Fruit fly (Drosophila melanogaster) whole organism, embryonic: ENCODE data around the gene CG31174.

Experiments
- Atf6 ChIP-seq: fragments of 200-800 bp; sonication (Bioruptor generic); IDR thresholded peaks from 2 replicates; pipeline ENCODE4 v1.3.6; 2022; ENCODE audit warnings: missing biosample characterization, missing genetic modification characterization
- B-H2 ChIP-seq: fragments of 200-800 bp; sonication (Bioruptor generic); optimal IDR thresholded peaks from 2 replicates; lab custom pipeline; 2018; ENCODE audit warnings: missing biosample characterization, mild to moderate bottlenecking, missing genetic modification characterization
- CG10654 ChIP-seq: fragments of 200-800 bp; sonication (Bioruptor generic); optimal IDR thresholded peaks from 2 replicates; lab custom pipeline; 2016; ENCODE audit warnings: missing biosample characterization, missing genetic modification characterization
- CG11456 ChIP-seq: fragments of 200-800 bp; sonication (Bioruptor generic); IDR thresholded peaks from 3 replicates; pipeline ENCODE4 v1.3.6; 2022; ENCODE audit warnings: missing biosample characterization, missing genetic modification characterization
- CG11504 ChIP-seq: fragments of 200-800 bp; sonication (Bioruptor generic); optimal IDR thresholded peaks from 3 replicates; lab custom pipeline; 2019; ENCODE audit warnings: missing biosample characterization, mild to moderate bottlenecking, missing genetic modification characterization, moderate library complexity
- CG12071 ChIP-seq: fragments of 200-800 bp; sonication (Bioruptor generic); optimal IDR thresholded peaks from 3 replicates; lab custom pipeline; 2018; ENCODE audit warnings: missing biosample characterization, mild to moderate bottlenecking, missing genetic modification characterization
- CG12769 ChIP-seq: fragments of 200-800 bp; sonication (Bioruptor generic); optimal IDR thresholded peaks from 2 replicates; lab custom pipeline; 2019; ENCODE audit warnings: missing biosample characterization, mild to moderate bottlenecking, missing genetic modification characterization, moderate library complexity
- CG13894 ChIP-seq: fragments of 200-800 bp; sonication (Bioruptor generic); optimal IDR thresholded peaks from 3 replicates; lab custom pipeline; 2018; ENCODE audit warnings: missing biosample characterization, mild to moderate bottlenecking, missing genetic modification characterization, moderate library complexity
- CG1647 ChIP-seq: fragments of 200-800 bp; sonication (Bioruptor generic); optimal IDR thresholded peaks from 3 replicates; lab custom pipeline; 2016; ENCODE audit warnings: missing biosample characterization, missing genetic modification characterization
- CG16813 ChIP-seq: fragments of 200-800 bp; sonication (Bioruptor generic); IDR thresholded peaks from 3 replicates; pipeline ENCODE4 v1.3.6; 2022; ENCODE audit warnings: missing biosample characterization, missing genetic modification characterization; ENCODE audit not compliant: partially characterized antibody
- CG17361 ChIP-seq: fragments of 200-800 bp; sonication (Bioruptor generic); IDR thresholded peaks from 3 replicates; pipeline ENCODE4 v1.3.6; 2022; ENCODE audit warnings: missing biosample characterization, missing genetic modification characterization
- CG18764 ChIP-seq: fragments of 200-800 bp; sonication (Bioruptor generic); optimal IDR thresholded peaks from 3 replicates; lab custom pipeline; 2016; ENCODE audit warnings: missing biosample characterization, missing genetic modification characterization
- CG2678 ChIP-seq: fragments of 200-800 bp; sonication (Bioruptor generic); optimal IDR thresholded peaks from 3 replicates; lab custom pipeline; 2019; ENCODE audit warnings: missing biosample characterization, mild to moderate bottlenecking, missing genetic modification characterization, moderate library complexity
- CG30431 ChIP-seq: fragments of 200-800 bp; sonication (Bioruptor generic); optimal IDR thresholded peaks from 2 replicates; lab custom pipeline; 2017; ENCODE audit warnings: missing biosample characterization, missing genetic modification characterization
- CG3163 ChIP-seq: fragments of 200-800 bp; sonication (Bioruptor generic); optimal IDR thresholded peaks from 3 replicates; lab custom pipeline; 2016; ENCODE audit warnings: missing biosample characterization, missing genetic modification characterization
- CG33557 ChIP-seq: fragments of 200-800 bp; sonication (Bioruptor generic); optimal IDR thresholded peaks from 2 replicates; lab custom pipeline; 2019; ENCODE audit warnings: missing biosample characterization, mild to moderate bottlenecking, missing genetic modification characterization, moderate library complexity
- CG6683 ChIP-seq: fragments of 200-800 bp; sonication (Bioruptor generic); optimal IDR thresholded peaks from 2 replicates; lab custom pipeline; 2017; ENCODE audit warnings: missing biosample characterization, mild to moderate bottlenecking, missing genetic modification characterization, missing genetic modification reagents
- CG6689 ChIP-seq: fragments of 200-800 bp; sonication (Bioruptor generic); IDR thresholded peaks from 2 replicates; pipeline ENCODE4 v1.3.6; 2022; ENCODE audit warnings: missing biosample characterization, missing genetic modification characterization
- CG6765 ChIP-seq: fragments of 200-800 bp; sonication (Bioruptor generic); optimal IDR thresholded peaks from 3 replicates; lab custom pipeline; 2017; ENCODE audit warnings: missing biosample characterization, mild to moderate bottlenecking, missing genetic modification characterization
- CG7556 ChIP-seq: fragments of 200-800 bp; sonication (Bioruptor generic); optimal IDR thresholded peaks from 2 replicates; lab custom pipeline; 2017; ENCODE audit warnings: missing biosample characterization, mild to moderate bottlenecking, missing genetic modification characterization
- CG7786 ChIP-seq: fragments of 200-800 bp; sonication (Bioruptor generic); optimal IDR thresholded peaks from 2 replicates; lab custom pipeline; 2016; ENCODE audit warnings: missing biosample characterization, missing genetic modification characterization
- CG7928 ChIP-seq: fragments of 200-800 bp; sonication (Bioruptor generic); optimal IDR thresholded peaks from 2 replicates; lab custom pipeline; 2017; ENCODE audit warnings: missing biosample characterization, mild to moderate bottlenecking, missing genetic modification characterization
- CG8388 ChIP-seq: fragments of 200-800 bp; sonication (Bioruptor generic); optimal IDR thresholded peaks from 2 replicates; lab custom pipeline; 2019; ENCODE audit warnings: missing biosample characterization, mild to moderate bottlenecking, missing genetic modification characterization, moderate library complexity
- Deaf1 ChIP-seq: fragments of 200-800 bp; optimal IDR thresholded peaks from 3 replicates; lab custom pipeline; 2019; ENCODE audit warnings: missing biosample characterization, mild to moderate bottlenecking, missing genetic modification characterization, moderate library complexity
- Dll ChIP-seq: fragments of 200-800 bp; sonication (Bioruptor generic); IDR thresholded peaks from 4 replicates; pipeline ENCODE4 v1.3.6; 2022; ENCODE audit warnings: missing biosample characterization, missing genetic modification characterization; ENCODE audit not compliant: partially characterized antibody
- E2f2 ChIP-seq: fragments of 200-800 bp; sonication (Bioruptor generic); IDR thresholded peaks from 2 replicates; pipeline ENCODE4 v1.3.6; 2022; ENCODE audit warnings: missing biosample characterization, missing genetic modification characterization
- Ets65A ChIP-seq: fragments of 200-800 bp; sonication (Bioruptor generic); peaks from one replicate; lab custom pipeline; 2016; ENCODE audit warnings: missing biosample characterization, missing genetic modification characterization
- H2.0 ChIP-seq: fragments of 200-800 bp; sonication (Bioruptor generic); IDR thresholded peaks from 2 replicates; pipeline ENCODE4 v1.3.6; 2022; ENCODE audit warnings: missing biosample characterization, missing genetic modification characterization
- Hand ChIP-seq: fragments of 200-800 bp; sonication (Bioruptor generic); optimal IDR thresholded peaks from 2 replicates; lab custom pipeline; 2017; ENCODE audit warnings: mild to moderate bottlenecking, missing biosample characterization, missing genetic modification reagents, missing genetic modification characterization
- Lhr ChIP-seq: fragments of 200-800 bp; sonication (Bioruptor generic); optimal IDR thresholded peaks from 3 replicates; lab custom pipeline; 2017; ENCODE audit warnings: mild to moderate bottlenecking, missing biosample characterization, missing genetic modification reagents, missing genetic modification characterization
- Myb ChIP-seq: fragments of 200-800 bp; sonication (Bioruptor generic); optimal IDR thresholded peaks from 2 replicates; lab custom pipeline; 2016; ENCODE audit warnings: missing biosample characterization, missing genetic modification characterization
- Optix ChIP-seq: fragments of 200-800 bp; sonication (Bioruptor generic); IDR thresholded peaks from 3 replicates; pipeline ENCODE4 v1.3.6; 2022; ENCODE audit warnings: missing biosample characterization, missing genetic modification characterization
- Sry-β ChIP-seq: fragments of 200-800 bp; sonication (Bioruptor generic); optimal IDR thresholded peaks from 2 replicates; lab custom pipeline; 2018; ENCODE audit warnings: missing biosample characterization, mild to moderate bottlenecking, missing genetic modification characterization, moderate library complexity
- Taf1 ChIP-seq: fragments of 200-800 bp; sonication (Bioruptor generic); IDR thresholded peaks from 2 replicates; pipeline ENCODE4 v1.3.6; 2022; ENCODE audit warnings: missing biosample characterization, missing genetic modification characterization
- chm ChIP-seq: fragments of 200-800 bp; sonication (Bioruptor generic); IDR thresholded peaks from 2 replicates; pipeline ENCODE4 v1.3.6; 2022; ENCODE audit warnings: missing biosample characterization, missing genetic modification characterization
- ci ChIP-seq: fragments of 200-800 bp; sonication (Bioruptor generic); IDR thresholded peaks from 3 replicates; pipeline ENCODE4 v1.3.6; 2022; ENCODE audit warnings: missing biosample characterization, missing genetic modification characterization
- crc ChIP-seq: fragments of 200-800 bp; sonication (Bioruptor generic); optimal IDR thresholded peaks from 2 replicates; lab custom pipeline; 2016; ENCODE audit warnings: missing biosample characterization, missing genetic modification characterization
- da ChIP-seq: fragments of 200-800 bp; sonication (Bioruptor generic); optimal IDR thresholded peaks from 2 replicates; lab custom pipeline; 2016; ENCODE audit warnings: missing biosample characterization, missing genetic modification characterization
- danr ChIP-seq: fragments of 200-800 bp; sonication (Bioruptor generic); IDR thresholded peaks from 2 replicates; pipeline ENCODE4 v1.3.6; 2022; ENCODE audit warnings: missing biosample characterization, missing genetic modification characterization
- eyg ChIP-seq: fragments of 200-800 bp; sonication (Bioruptor generic); optimal IDR thresholded peaks from 3 replicates; lab custom pipeline; 2016; ENCODE audit warnings: missing biosample characterization, missing genetic modification characterization
- grau ChIP-seq: fragments of 200-800 bp; optimal IDR thresholded peaks from 3 replicates; lab custom pipeline; 2019; ENCODE audit warnings: missing biosample characterization, mild to moderate bottlenecking, missing genetic modification characterization, moderate library complexity
- gsb-n ChIP-seq: fragments of 200-800 bp; sonication (Bioruptor generic); optimal IDR thresholded peaks from 3 replicates; lab custom pipeline; 2018; ENCODE audit warnings: missing biosample characterization, mild to moderate bottlenecking, missing genetic modification characterization
- hkb ChIP-seq, 2 experiments: fragments of 200-800 bp in 1 of 2; fragments of >200 bp in 1 of 2; sonication (Bioruptor generic) in 1 of 2; IDR thresholded peaks in 1 of 2; optimal IDR thresholded peaks in 1 of 2; 2 replicates each; pipeline versions ENCODE4 v1.3.6 to Lab custom; 2017 to 2022; ENCODE audit warnings: missing biosample characterization in 1 of 2, missing genetic modification characterization in 1 of 2
- lilli ChIP-seq: fragments of 200-800 bp; sonication (Bioruptor generic); optimal IDR thresholded peaks from 3 replicates; lab custom pipeline; 2016; ENCODE audit warnings: missing biosample characterization, missing genetic modification characterization
- pho ChIP-seq: fragments of 200-800 bp; sonication (Bioruptor generic); optimal IDR thresholded peaks from 2 replicates; lab custom pipeline; 2016; ENCODE audit warnings: missing biosample characterization, missing genetic modification characterization
- pnt ChIP-seq: fragments of 200-800 bp; sonication (Bioruptor generic); optimal IDR thresholded peaks from 3 replicates; lab custom pipeline; 2016; ENCODE audit warnings: missing biosample characterization, missing genetic modification characterization
- psq ChIP-seq: fragments of 200-800 bp; sonication (Bioruptor generic); optimal IDR thresholded peaks from 2 replicates; lab custom pipeline; 2017; ENCODE audit warnings: missing biosample characterization, missing genetic modification characterization
- sna ChIP-seq: fragments of 200-800 bp; sonication (Bioruptor generic); IDR thresholded peaks from 2 replicates; pipeline ENCODE4 v1.3.6; 2022; ENCODE audit warnings: missing biosample characterization, missing genetic modification characterization; ENCODE audit not compliant: partially characterized antibody
- stc ChIP-seq: fragments of 200-800 bp; sonication (Bioruptor generic); IDR thresholded peaks from 2 replicates; pipeline ENCODE4 v1.3.6; 2022; ENCODE audit warnings: missing biosample characterization, missing genetic modification characterization
- tx ChIP-seq: fragments of 200-800 bp; sonication (Bioruptor generic); optimal IDR thresholded peaks from 2 replicates; lab custom pipeline; 2016; ENCODE audit warnings: missing biosample characterization, missing genetic modification characterization
- usp ChIP-seq: fragments of >200 bp; optimal IDR thresholded peaks from 2 replicates; lab custom pipeline; 2017; ENCODE audit warnings: missing biosample characterization, missing genetic modification characterization
- z ChIP-seq: fragments of 200-800 bp; sonication (Bioruptor generic); IDR thresholded peaks from 3 replicates; pipeline ENCODE4 v1.3.6; 2022; ENCODE audit warnings: missing biosample characterization, missing genetic modification characterization

The CG31174 gene

DNA sequence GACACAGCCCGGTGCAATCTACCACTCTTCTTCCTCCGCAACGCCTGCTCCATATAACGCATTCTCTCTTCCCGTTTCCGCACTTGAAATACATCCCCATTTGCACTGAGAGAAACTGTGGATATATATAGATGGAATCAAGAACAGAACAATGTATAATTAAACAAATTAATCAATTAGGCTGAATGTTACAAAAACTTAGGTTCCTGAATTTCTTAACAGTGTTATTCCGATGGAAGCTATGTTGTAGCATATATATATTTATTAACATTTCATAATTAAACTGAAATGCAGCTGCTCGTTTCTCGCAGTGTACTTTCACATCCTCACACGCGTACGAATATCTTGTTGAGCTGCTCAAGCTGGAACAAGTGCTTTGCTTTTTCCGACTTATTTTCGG, 9.8 kb downstream of the CG31174 start (continued):
- TF ChIP-seq CG7928 (GFP tag; lab: Kevin White, UChicago) (no peak), hkb (optimal IDR thresholded peaks at IDR 0.05; lab: Kevin White, UChicago) (no peak), hkb (GFP tag; IDR thresholded peaks at IDR 0.05; lab: Robert Waterston, UW) (peak; percentile 53; the same call in 1 of the 2 replicates), CG6689 (GFP tag; lab: Robert Waterston, UW) (peak; percentile 48), CG12769 (peak; percentile 14), usp (GFP tag; lab: Kevin White, UChicago) (no peak), CG3163 (GFP tag; lab: Kevin White, UChicago) (no peak), CG8388 (peak; percentile 62), sna (GFP tag; lab: Robert Waterston, UW) (no peak), psq (GFP tag; lab: Kevin White, UChicago) (no peak), CG33557 (peak; percentile 57), CG18764 (GFP tag; lab: Kevin White, UChicago) (no peak), CG10654 (GFP tag; lab: Kevin White, UChicago) (peak; percentile 20), tx (peak; percentile 36), E2f2 (GFP tag; lab: Robert Waterston, UW) (no peak), Deaf1 (no peak), pnt (GFP tag; lab: Kevin White, UChicago) (peak; percentile 4), Dll (GFP tag; lab: Robert Waterston, UW) (no peak), CG30431 (peak; percentile 50), lilli (GFP tag; lab: Kevin White, UChicago) (peak; percentile 51), crc (peak; percentile 28), CG6683 (GFP tag; lab: Kevin White, UChicago) (no peak), CG1647 (GFP tag; lab: Kevin White, UChicago) (no peak), CG12071 (GFP tag; lab: Kevin White, UChicago) (no peak), Myb (GFP tag; lab: Kevin White, UChicago) (no peak), Sry-β (no peak), CG11456 (no peak), CG7786 (GFP tag; lab: Kevin White, UChicago) (no peak), B-H2 (GFP tag; lab: Kevin White, UChicago) (no peak), pho (GFP tag; lab: Kevin White, UChicago) (no peak), ci (GFP tag; lab: Robert Waterston, UW) (peak; percentile 57; the same call in 2 of the 3 replicates), CG17361 (GFP tag; lab: Robert Waterston, UW) (peak; percentile 61; the same call in 2 of the 3 replicates), Taf1 (GFP tag; lab: Robert Waterston, UW) (no peak), danr (GFP tag; lab: Robert Waterston, UW) (no peak), H2.0 (no peak), grau (peak; percentile 57), CG2678 (tag; lab: Kevin White, UChicago) (peak; percentile 49), CG13894 (tag; lab: Kevin White, UChicago) (no peak), Hand (GFP tag; lab: Kevin White, UChicago) (no peak), stc (GFP tag; lab: Robert Waterston, UW) (no peak; the same call in 1 of the 2 replicates), CG6765 (GFP tag; lab: Kevin White, UChicago) (no peak), Atf6 (no peak), gsb-n (tag; lab: Kevin White, UChicago) (peak; percentile 72), da (GFP tag; lab: Kevin White, UChicago) (no peak), CG7556 (GFP tag; lab: Kevin White, UChicago) (peak; percentile 30), Optix (GFP tag; lab: Robert Waterston, UW) (no peak), Ets65A (GFP tag; lab: Kevin White, UChicago) (peak; percentile 56), CG11504 (peak; percentile 54), z (GFP tag; lab: Robert Waterston, UW) (no peak), chm (GFP tag; lab: Robert Waterston, UW) (no peak), CG16813 (no peak), Lhr (GFP tag; lab: Kevin White, UChicago) (peak; percentile 8), eyg (GFP tag; lab: Kevin White, UChicago) (no peak)
